Fruit fly (Drosophila melanogaster): Measurements from ENCODE around the gene Adi1.

DNA sequence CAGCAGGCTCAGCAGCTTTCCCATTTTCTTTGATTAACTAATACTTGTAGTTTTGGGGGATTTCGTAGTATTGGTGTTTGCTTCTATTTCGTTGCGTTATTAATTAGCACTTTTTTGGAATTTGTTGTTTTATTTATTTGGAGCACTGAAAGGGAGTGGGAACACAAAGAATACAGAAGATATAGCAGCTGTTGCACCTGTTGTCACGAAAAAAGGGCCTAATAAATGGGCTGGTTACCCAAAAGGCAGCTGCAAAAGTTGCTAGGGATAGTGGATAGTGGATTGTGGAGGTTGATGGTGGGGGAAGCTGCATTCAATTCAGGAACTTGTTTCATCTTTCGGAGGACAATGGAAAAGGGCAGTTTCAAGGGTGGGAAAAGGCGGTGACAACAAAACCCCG, 3.7 kb upstream of the Adi1 start:
- TF ChIP-seq fu2 (GFP tag; optimal IDR thresholded peaks at IDR 0.05) = no peak
- TF ChIP-seq CG17186 (GFP tag; optimal IDR thresholded peaks at IDR 0.05) = no peak
- no peak for TF ChIP-seq CG8924 (tag; optimal IDR thresholded peaks at IDR 0.05)
- TF ChIP-seq Antp (GFP tag; optimal IDR thresholded peaks at IDR 0.05) = no peak
